Fruit fly (Drosophila melanogaster) whole organism, embryonic: Measurements from ENCODE around the gene Ir87a.

ENCODE experiments used
- Asciz ChIP-seq: fragments of 200-800 bp; sonication (Bioruptor generic); optimal IDR thresholded peaks from 2 replicates; lab custom pipeline; 2017; ENCODE audit warnings: missing biosample characterization, mild to moderate bottlenecking, missing genetic modification characterization, missing genetic modification reagents
- Atf6 ChIP-seq: fragments of 200-800 bp; sonication (Bioruptor generic); IDR thresholded peaks from 2 replicates; pipeline ENCODE4 v1.3.6; 2022; ENCODE audit warnings: missing biosample characterization, missing genetic modification characterization
- Bgb ChIP-seq: fragments of 200-800 bp; sonication (Bioruptor generic); IDR thresholded peaks from 2 replicates; pipeline ENCODE4 v1.3.6; 2022; ENCODE audit warnings: missing biosample characterization, missing genetic modification characterization; ENCODE audit not compliant: partially characterized antibody
- CG11398 ChIP-seq: fragments of 200-800 bp; sonication (Bioruptor generic); optimal IDR thresholded peaks from 2 replicates; lab custom pipeline; 2016; ENCODE audit warnings: missing biosample characterization, missing genetic modification characterization
- CG12942 ChIP-seq: fragments of 200-800 bp; sonication (Bioruptor generic); optimal IDR thresholded peaks from 3 replicates; lab custom pipeline; 2016; ENCODE audit warnings: missing biosample characterization, missing genetic modification characterization
- CG17612 ChIP-seq: fragments of 200-800 bp; sonication (Bioruptor generic); IDR thresholded peaks from 2 replicates; pipeline ENCODE4 v1.3.6; 2022; ENCODE audit warnings: missing biosample characterization, missing genetic modification characterization
- CG33213 ChIP-seq: fragments of 200-800 bp; sonication (Bioruptor generic); optimal IDR thresholded peaks from 3 replicates; lab custom pipeline; 2016; ENCODE audit warnings: missing biosample characterization, missing genetic modification characterization
- CG34422 ChIP-seq: fragments of 200-800 bp; sonication (Bioruptor generic); IDR thresholded peaks from 3 replicates; pipeline ENCODE4 v1.3.6; 2022; ENCODE audit warnings: missing biosample characterization, missing genetic modification characterization
- CG42726 ChIP-seq: fragments of 200-800 bp; sonication (Bioruptor generic); IDR thresholded peaks from 2 replicates; pipeline ENCODE4 v1.3.6; 2022; ENCODE audit warnings: missing biosample characterization, missing genetic modification characterization; ENCODE audit not compliant: partially characterized antibody
- CG4282 ChIP-seq: fragments of 200-800 bp; sonication (Bioruptor generic); optimal IDR thresholded peaks from 2 replicates; lab custom pipeline; 2016; ENCODE audit warnings: missing biosample characterization, missing genetic modification characterization
- CG4617 ChIP-seq: fragments of 200-800 bp; sonication (Bioruptor generic); optimal IDR thresholded peaks from 3 replicates; lab custom pipeline; 2016; ENCODE audit warnings: missing biosample characterization, missing genetic modification characterization, borderline replicate concordance
- CG4820 ChIP-seq: fragments of 200-800 bp; sonication (Bioruptor generic); optimal IDR thresholded peaks from 3 replicates; lab custom pipeline; 2016; ENCODE audit warnings: missing biosample characterization, missing genetic modification characterization
- CG6813 ChIP-seq: fragments of 200-800 bp; sonication (Bioruptor generic); optimal IDR thresholded peaks from 2 replicates; lab custom pipeline; 2017; ENCODE audit warnings: missing biosample characterization, missing genetic modification characterization, mild to moderate bottlenecking, moderate library complexity, missing genetic modification reagents
- CG8290 ChIP-seq, 3 experiments: fragments of 200-800 bp; sonication (Bioruptor generic); optimal IDR thresholded peaks; 2 replicates each; lab custom pipeline; 2016 to 2019; ENCODE audit warnings: missing biosample characterization in 3 of 3, missing genetic modification characterization in 3 of 3, mild to moderate bottlenecking in 2 of 3, moderate library complexity in 1 of 3
- CG9437 ChIP-seq: fragments of 200-800 bp; sonication (Bioruptor generic); optimal IDR thresholded peaks from 2 replicates; lab custom pipeline; 2018; ENCODE audit warnings: missing biosample characterization, mild to moderate bottlenecking, missing genetic modification characterization
- CG9609 ChIP-seq: fragments of 200-800 bp; sonication (Bioruptor generic); optimal IDR thresholded peaks from 3 replicates; lab custom pipeline; 2016; ENCODE audit warnings: missing biosample characterization, missing genetic modification characterization
- CG9727 ChIP-seq: fragments of 200-800 bp; sonication (Bioruptor generic); optimal IDR thresholded peaks from 3 replicates; lab custom pipeline; 2017; ENCODE audit warnings: missing biosample characterization, mild to moderate bottlenecking, missing genetic modification characterization
- CG9876 ChIP-seq: fragments of 200-800 bp; sonication (Bioruptor generic); optimal IDR thresholded peaks from 2 replicates; lab custom pipeline; 2016; ENCODE audit warnings: missing biosample characterization, missing genetic modification characterization
- CG9932 ChIP-seq: fragments of 200-800 bp; sonication (Bioruptor generic); IDR thresholded peaks from 2 replicates; pipeline ENCODE4 v1.3.6; 2022; ENCODE audit warnings: missing biosample characterization, missing genetic modification characterization
- Dfd ChIP-seq, 2 experiments: fragments of >200 bp; optimal IDR thresholded peaks; 2 replicates each; lab custom pipeline; 2017; ENCODE audit warnings: missing biosample characterization in 2 of 2, missing genetic modification characterization in 2 of 2
- Dll ChIP-seq: fragments of 200-800 bp; sonication (Bioruptor generic); IDR thresholded peaks from 4 replicates; pipeline ENCODE4 v1.3.6; 2022; ENCODE audit warnings: missing biosample characterization, missing genetic modification characterization; ENCODE audit not compliant: partially characterized antibody
- Drgx ChIP-seq: fragments of 200-800 bp; sonication (Bioruptor generic); IDR thresholded peaks from 2 replicates; pipeline ENCODE4 v1.3.6; 2022; ENCODE audit warnings: missing biosample characterization, missing genetic modification characterization
- E2f2 ChIP-seq: fragments of 200-800 bp; sonication (Bioruptor generic); IDR thresholded peaks from 2 replicates; pipeline ENCODE4 v1.3.6; 2022; ENCODE audit warnings: missing biosample characterization, missing genetic modification characterization
- Hey ChIP-seq: fragments of 200-800 bp; sonication (Bioruptor generic); optimal IDR thresholded peaks from 3 replicates; lab custom pipeline; 2018; ENCODE audit warnings: missing biosample characterization, mild to moderate bottlenecking, missing genetic modification characterization
- Mad ChIP-seq: fragments of 200-800 bp; sonication (Bioruptor generic); optimal IDR thresholded peaks from 2 replicates; lab custom pipeline; 2016; ENCODE audit warnings: missing biosample characterization, missing genetic modification characterization
- Meics ChIP-seq: fragments of 200-800 bp; sonication (Bioruptor generic); optimal IDR thresholded peaks from 2 replicates; lab custom pipeline; 2017; ENCODE audit warnings: missing biosample characterization, mild to moderate bottlenecking, missing genetic modification characterization
- Mrtf ChIP-seq: fragments of 200-800 bp; sonication (Bioruptor generic); IDR thresholded peaks from 3 replicates; pipeline ENCODE4 v1.3.6; 2022; ENCODE audit warnings: missing biosample characterization, missing genetic modification characterization
- NC2β ChIP-seq: fragments of 200-800 bp; sonication (Bioruptor generic); optimal IDR thresholded peaks from 2 replicates; lab custom pipeline; 2016; ENCODE audit warnings: missing biosample characterization, missing genetic modification characterization
- Nf-YB ChIP-seq: fragments of 200-800 bp; sonication (Bioruptor generic); optimal IDR thresholded peaks from 3 replicates; lab custom pipeline; 2019; ENCODE audit warnings: missing biosample characterization, mild to moderate bottlenecking, missing genetic modification characterization, moderate library complexity
- Vsx1 ChIP-seq: fragments of 200-800 bp; sonication (Bioruptor generic); optimal IDR thresholded peaks from 2 replicates; lab custom pipeline; 2017; ENCODE audit warnings: missing biosample characterization, mild to moderate bottlenecking, missing genetic modification characterization, missing genetic modification reagents
- YL-1 ChIP-seq: fragments of 200-800 bp; sonication (Bioruptor generic); optimal IDR thresholded peaks from 3 replicates; lab custom pipeline; 2017; ENCODE audit warnings: missing biosample characterization, mild to moderate bottlenecking, missing genetic modification characterization
- cad ChIP-seq: fragments of >200 bp; optimal IDR thresholded peaks from 2 replicates; lab custom pipeline; 2017; ENCODE audit warnings: missing biosample characterization, missing genetic modification characterization
- crol ChIP-seq: fragments of 200-800 bp; sonication (Bioruptor generic); IDR thresholded peaks from 2 replicates; pipeline ENCODE4 v1.3.6; 2022; ENCODE audit warnings: missing biosample characterization, missing genetic modification characterization
- cwo ChIP-seq: fragments of 200-800 bp; sonication (Bioruptor generic); optimal IDR thresholded peaks from 3 replicates; lab custom pipeline; 2017; ENCODE audit warnings: missing biosample characterization, missing genetic modification characterization, mild to moderate bottlenecking, moderate library complexity, missing genetic modification reagents
- da ChIP-seq: fragments of 200-800 bp; sonication (Bioruptor generic); optimal IDR thresholded peaks from 2 replicates; lab custom pipeline; 2016; ENCODE audit warnings: missing biosample characterization, missing genetic modification characterization
- ftz-f1 ChIP-seq: fragments of 200-800 bp; sonication (Bioruptor generic); optimal IDR thresholded peaks from 2 replicates; lab custom pipeline; 2016; ENCODE audit warnings: missing biosample characterization, missing genetic modification characterization
- gce ChIP-seq: fragments of 200-800 bp; sonication (Bioruptor generic); IDR thresholded peaks from 3 replicates; pipeline ENCODE4 v1.3.6; 2022; ENCODE audit warnings: missing biosample characterization, missing genetic modification characterization
- gem ChIP-seq: fragments of 200-800 bp; sonication (Bioruptor generic); optimal IDR thresholded peaks from 2 replicates; lab custom pipeline; 2019; ENCODE audit warnings: missing biosample characterization, mild to moderate bottlenecking, missing genetic modification characterization, moderate library complexity
- gfzf ChIP-seq: fragments of 200-800 bp; sonication (Bioruptor generic); optimal IDR thresholded peaks from 2 replicates; lab custom pipeline; 2016; ENCODE audit warnings: missing biosample characterization, mild to moderate bottlenecking, missing genetic modification characterization, moderate library complexity
- gt ChIP-seq: fragments of 200-800 bp; sonication (Bioruptor generic); IDR thresholded peaks from 2 replicates; pipeline ENCODE4 v1.3.6; 2022; ENCODE audit warnings: missing biosample characterization, missing genetic modification characterization
- ham ChIP-seq: fragments of 200-800 bp; sonication (Bioruptor generic); IDR thresholded peaks from 2 replicates; pipeline ENCODE4 v1.3.6; 2022; ENCODE audit warnings: missing biosample characterization, missing genetic modification characterization
- peb ChIP-seq: fragments of 200-800 bp; sonication (Bioruptor generic); IDR thresholded peaks from 2 replicates; pipeline ENCODE4 v1.3.6; 2022; ENCODE audit warnings: missing biosample characterization, missing genetic modification characterization
- repo ChIP-seq: fragments of 200-800 bp; sonication (Bioruptor generic); optimal IDR thresholded peaks from 2 replicates; lab custom pipeline; 2016; ENCODE audit warnings: missing biosample characterization, missing genetic modification characterization
- rib ChIP-seq: fragments of 200-800 bp; sonication (Bioruptor generic); IDR thresholded peaks from 2 replicates; pipeline ENCODE4 v1.3.6; 2022; ENCODE audit warnings: missing biosample characterization, missing genetic modification characterization
- sna ChIP-seq: fragments of 200-800 bp; sonication (Bioruptor generic); IDR thresholded peaks from 2 replicates; pipeline ENCODE4 v1.3.6; 2022; ENCODE audit warnings: missing biosample characterization, missing genetic modification characterization; ENCODE audit not compliant: partially characterized antibody
- sqz ChIP-seq: fragments of 200-800 bp; sonication (Bioruptor generic); optimal IDR thresholded peaks from 3 replicates; lab custom pipeline; 2018; ENCODE audit warnings: missing biosample characterization, mild to moderate bottlenecking, missing genetic modification characterization
- tio ChIP-seq: fragments of 200-800 bp; sonication (Bioruptor generic); optimal IDR thresholded peaks from 2 replicates; lab custom pipeline; 2017; ENCODE audit warnings: missing biosample characterization, missing genetic modification characterization, inconsistent platforms
- trh ChIP-seq: fragments of 200-800 bp; sonication (Bioruptor generic); optimal IDR thresholded peaks from 2 replicates; lab custom pipeline; 2016; ENCODE audit warnings: missing biosample characterization, missing genetic modification characterization
- tup ChIP-seq: fragments of 200-800 bp; sonication (Bioruptor generic); optimal IDR thresholded peaks from 2 replicates; lab custom pipeline; 2016; ENCODE audit warnings: missing biosample characterization, mild to moderate bottlenecking, missing genetic modification characterization, moderate library complexity
- zf30C ChIP-seq: fragments of 200-800 bp; sonication (Bioruptor generic); optimal IDR thresholded peaks from 3 replicates; lab custom pipeline; 2018; ENCODE audit warnings: missing biosample characterization, mild to moderate bottlenecking, missing genetic modification characterization

The Ir87a gene

DNA sequence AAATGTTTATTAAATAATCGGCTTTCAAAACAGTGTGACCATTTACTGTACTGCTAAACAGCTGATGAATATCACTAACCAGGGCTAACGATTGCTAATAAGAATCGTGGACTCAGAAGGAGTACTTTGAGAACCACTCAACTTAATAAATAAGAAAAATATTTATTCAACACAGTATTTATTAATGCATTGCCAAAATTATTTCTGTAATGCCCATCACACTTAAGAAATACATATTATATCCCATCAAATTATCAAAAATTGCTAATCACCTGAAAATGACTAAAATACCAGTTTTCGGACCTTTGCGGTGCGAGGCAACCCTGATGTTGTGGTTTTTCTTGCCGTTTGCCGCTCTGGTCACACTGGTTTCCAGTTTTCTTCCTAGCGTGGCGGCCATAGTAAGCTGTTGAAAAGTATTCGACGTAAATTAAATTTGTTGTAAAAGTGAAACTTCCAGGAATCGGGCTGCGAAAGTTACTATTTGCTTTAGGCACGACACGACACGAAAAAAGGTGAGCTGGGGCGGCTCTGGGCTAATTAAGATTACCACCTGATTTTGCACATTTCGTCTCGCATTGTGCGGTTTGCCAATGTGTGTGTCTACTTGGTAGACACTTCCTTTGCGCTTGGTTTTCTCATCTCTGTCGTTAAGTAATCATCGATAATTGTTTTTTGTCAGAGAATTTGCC is 38.2 kb upstream of the Ir87a start, which contains the start of the genes mRpS21 and Droj2 (continued):
- no peak for TF ChIP-seq CG42726
- TF ChIP-seq Meics (GFP tag; lab: Kevin White, UChicago), result peak; percentile 29
- no peak for TF ChIP-seq zf30C (GFP tag; lab: Kevin White, UChicago)
- TF ChIP-seq Drgx, result no peak
- peak; percentile 20 for TF ChIP-seq CG9437 (GFP tag; lab: Kevin White, UChicago)
- TF ChIP-seq CG34422 (GFP tag; lab: Robert Waterston, UW), result peak; percentile 65; the same call in 2 of the 3 replicates
- peak; percentile 31; the same call in 1 of the 2 replicates for TF ChIP-seq rib (GFP tag; lab: Robert Waterston, UW)
- peak; percentile 7 for TF ChIP-seq Nf-YB
- peak; percentile 28 for TF ChIP-seq CG8290 (GFP tag; optimal IDR thresholded peaks at IDR 0.05; lab: Kevin White, UChicago)
- peak in 1 of 2 experiments; percentile 17 for TF ChIP-seq CG8290 (tag; optimal IDR thresholded peaks at IDR 0.05; lab: Kevin White, UChicago)
- TF ChIP-seq cwo (GFP tag; lab: Kevin White, UChicago), result no peak
- no peak for TF ChIP-seq repo (GFP tag; lab: Kevin White, UChicago)
- TF ChIP-seq NC2β (GFP tag; lab: Kevin White, UChicago), result peak; percentile 21
- no peak for TF ChIP-seq Mrtf (GFP tag; lab: Robert Waterston, UW)
- TF ChIP-seq cad (GFP tag; lab: Kevin White, UChicago), result no peak
- no peak for TF ChIP-seq gt (GFP tag; lab: Robert Waterston, UW)
- TF ChIP-seq ftz-f1 (GFP tag; lab: Kevin White, UChicago), result no peak
- TF ChIP-seq CG4820 (GFP tag; lab: Kevin White, UChicago), result no peak
- no peak for TF ChIP-seq Dfd (GFP tag; optimal IDR thresholded peaks at IDR 0.05; lab: Kevin White, UChicago)
- no peak for TF ChIP-seq CG11398 (GFP tag; lab: Kevin White, UChicago)
- TF ChIP-seq CG9727, result peak; percentile 40
- TF ChIP-seq da (GFP tag; lab: Kevin White, UChicago), result no peak
- peak; percentile 12 for TF ChIP-seq CG9609
- TF ChIP-seq peb (GFP tag; lab: Robert Waterston, UW), result no peak
- no peak for TF ChIP-seq ham
- peak; percentile 77 for TF ChIP-seq CG9932
- no peak for TF ChIP-seq Bgb (GFP tag; lab: Robert Waterston, UW)
- TF ChIP-seq gfzf (GFP tag; lab: Kevin White, UChicago), result peak; percentile 90
- peak; percentile 28 for TF ChIP-seq CG33213 (GFP tag; lab: Kevin White, UChicago)
- TF ChIP-seq YL-1 (GFP tag; lab: Kevin White, UChicago), result peak; percentile 3
- TF ChIP-seq CG4617 (GFP tag; lab: Kevin White, UChicago), result peak; percentile 43
- TF ChIP-seq CG6813 (GFP tag; lab: Kevin White, UChicago), result no peak
- no peak for TF ChIP-seq gce (GFP tag; lab: Robert Waterston, UW)
- peak; percentile 29 for TF ChIP-seq Mad (GFP tag; lab: Kevin White, UChicago)
- peak; percentile 5 for TF ChIP-seq CG12942 (GFP tag; lab: Kevin White, UChicago)
- TF ChIP-seq Hey (tag; lab: Kevin White, UChicago), result no peak
- TF ChIP-seq gem (tag; lab: Kevin White, UChicago), result peak; percentile 71
- TF ChIP-seq Atf6 (GFP tag; lab: Robert Waterston, UW), result peak; percentile 46; the same call in 1 of the 2 replicates
- no peak for TF ChIP-seq CG4282 (GFP tag; lab: Kevin White, UChicago)
- no peak for TF ChIP-seq Dll (GFP tag; lab: Robert Waterston, UW)
- peak; percentile 45 for TF ChIP-seq Vsx1
- no peak for TF ChIP-seq tio (GFP tag; lab: Kevin White, UChicago)
- TF ChIP-seq crol (GFP tag; lab: Robert Waterston, UW), result no peak
- no peak for TF ChIP-seq Asciz (GFP tag; lab: Kevin White, UChicago)
- TF ChIP-seq trh, result no peak
- TF ChIP-seq sqz (GFP tag; lab: Kevin White, UChicago), result no peak
- TF ChIP-seq sna (GFP tag; lab: Robert Waterston, UW), result no peak
- TF ChIP-seq E2f2, result peak; percentile 42; the same call in 1 of the 2 replicates
- TF ChIP-seq CG9876, result no peak
- no peak for TF ChIP-seq tup (GFP tag; lab: Kevin White, UChicago)
- TF ChIP-seq CG17612, result no peak
